Worm (Caenorhabditis elegans): ENCODE data around the gene pef-1.

The pef-1 gene

ce11 chrIII:891014-891413 lies 35.1 kb downstream of the pef-1 start, which contains the start of gene T24C4.10:
Gene T24C4.10 (minus strand): TSS chrIII:891243.
- no peak for TF ChIP-seq ref-2 (tag; optimal IDR thresholded peaks at IDR 0.05)
- TF ChIP-seq pha-2 (tag; optimal IDR thresholded peaks at IDR 0.05) = no peak
- no peak for TF ChIP-seq ceh-18 (tag; optimal IDR thresholded peaks at IDR 0.05)
- TF ChIP-seq unc-86 (tag; optimal IDR thresholded peaks at IDR 0.05) = no peak
- TF ChIP-seq nhr-11 (tag; optimal IDR thresholded peaks at IDR 0.05) = no peak
- no peak for TF ChIP-seq hlh-6 (tag; optimal IDR thresholded peaks at IDR 0.05)
- TF ChIP-seq zip-5 (tag; optimal IDR thresholded peaks at IDR 0.05) = no peak
- TF ChIP-seq Y22D7AL.16 (tag; optimal IDR thresholded peaks at IDR 0.05) = no peak
- no peak for TF ChIP-seq unc-42 (tag; optimal IDR thresholded peaks at IDR 0.05)
- no peak for TF ChIP-seq tbx-2 (tag; optimal IDR thresholded peaks at IDR 0.05)

ce11 chrIII:888983-889549 lies 37.0 kb downstream of the pef-1 start:
- TF ChIP-seq ceh-24 (tag; optimal IDR thresholded peaks at IDR 0.05) = no peak
- TF ChIP-seq sox-2 (GFP tag; IDR thresholded peaks at IDR 0.05) = no peak
- TF ChIP-seq zip-5 (tag; optimal IDR thresholded peaks at IDR 0.05) = no peak
- no peak for TF ChIP-seq pha-4 (tag; optimal IDR thresholded peaks at IDR 0.05)
- peak; percentile 40 for TF ChIP-seq unc-42 (tag; optimal IDR thresholded peaks at IDR 0.05)
- peak; percentile 48 for TF ChIP-seq hlh-30 (tag; optimal IDR thresholded peaks at IDR 0.05; ENCODE audit: insufficient read depth)

ce11 chrIII:887874-888299 lies 38.2 kb downstream of the pef-1 start:
- TF ChIP-seq C38D4.7 (GFP tag; optimal IDR thresholded peaks at IDR 0.05) = no peak
- no peak for TF ChIP-seq pag-3 (tag; optimal IDR thresholded peaks at IDR 0.05; ENCODE audit: borderline replicate concordance)
- TF ChIP-seq ahr-1 (tag; optimal IDR thresholded peaks at IDR 0.05) = no peak
- peak; percentile 1 for TF ChIP-seq F13H6.1 (tag; optimal IDR thresholded peaks at IDR 0.05)
- no peak for TF ChIP-seq pat-9 (tag; optimal IDR thresholded peaks at IDR 0.05)
- TF ChIP-seq ceh-22 (tag; optimal IDR thresholded peaks at IDR 0.05) = no peak
- no peak for TF ChIP-seq ceh-6 (GFP tag; optimal IDR thresholded peaks at IDR 0.05)
- TF ChIP-seq che-1 (tag; optimal IDR thresholded peaks at IDR 0.05) = no peak
- TF ChIP-seq sdc-2 (tag; optimal IDR thresholded peaks at IDR 0.05) = no peak
- TF ChIP-seq eyg-1 (tag; optimal IDR thresholded peaks at IDR 0.05) = peak; percentile 53
- TF ChIP-seq ceh-2 (tag; optimal IDR thresholded peaks at IDR 0.05) = no peak
- TF ChIP-seq K02D7.2 (tag; optimal IDR thresholded peaks at IDR 0.05) = no peak
- no peak for TF ChIP-seq npax-4 (tag; optimal IDR thresholded peaks at IDR 0.05)
- peak; percentile 73 for TF ChIP-seq unc-42 (tag; optimal IDR thresholded peaks at IDR 0.05)
- TF ChIP-seq zip-5 (tag; optimal IDR thresholded peaks at IDR 0.05) = no peak
- no peak for TF ChIP-seq Y22D7AL.16 (tag; optimal IDR thresholded peaks at IDR 0.05)
- TF ChIP-seq ceh-24 (tag; optimal IDR thresholded peaks at IDR 0.05) = no peak
- no peak for TF ChIP-seq pqm-1 (tag; optimal IDR thresholded peaks at IDR 0.05)
- TF ChIP-seq pha-2 (tag; optimal IDR thresholded peaks at IDR 0.05) = no peak
- no peak for TF ChIP-seq ceh-9 (tag; optimal IDR thresholded peaks at IDR 0.05)
- peak; percentile 99 for TF ChIP-seq ceh-48 (tag; optimal IDR thresholded peaks at IDR 0.05)
- peak; percentile 73 for TF ChIP-seq hlh-30 (tag; optimal IDR thresholded peaks at IDR 0.05; ENCODE audit: insufficient read depth)
- TF ChIP-seq unc-3 (GFP tag; conservative IDR thresholded peaks at IDR 0.05) = no peak; the same call in 1 of the 2 replicates
- peak; percentile 45 for TF ChIP-seq unc-3 (tag; optimal IDR thresholded peaks at IDR 0.05)
- peak; percentile 55 for TF ChIP-seq dve-1 (tag; optimal IDR thresholded peaks at IDR 0.05)
- peak; percentile 42 for TF ChIP-seq ceh-18 (tag; optimal IDR thresholded peaks at IDR 0.05)
- no peak for TF ChIP-seq dmd-4 (tag; optimal IDR thresholded peaks at IDR 0.05; ENCODE audit: borderline replicate concordance)
- peak; percentile 13 for TF ChIP-seq madf-2 (tag; optimal IDR thresholded peaks at IDR 0.05)
- no peak for TF ChIP-seq ets-4 (tag; optimal IDR thresholded peaks at IDR 0.05)
- no peak for TF ChIP-seq hlh-6 (tag; optimal IDR thresholded peaks at IDR 0.05)
- TF ChIP-seq ceh-31 (tag; optimal IDR thresholded peaks at IDR 0.05) = peak; percentile 83
- 0 out of 2 replicates have a peak, but pooled peaks have one; percentile 19 for TF ChIP-seq ceh-45 (GFP tag; IDR thresholded peaks at IDR 0.05)
- no peak for TF ChIP-seq C08G9.2 (tag; optimal IDR thresholded peaks at IDR 0.05)
- TF ChIP-seq ceh-30 (tag; optimal IDR thresholded peaks at IDR 0.05) = peak; percentile 22
- TF ChIP-seq ama-1 (optimal IDR thresholded peaks at IDR 0.05) = no peak
- peak; percentile 52 for TF ChIP-seq elt-2 (tag; optimal IDR thresholded peaks at IDR 0.05)
- no peak for TF ChIP-seq pax-1 (tag; optimal IDR thresholded peaks at IDR 0.05)
- peak; percentile 68 for TF ChIP-seq ceh-19 (GFP tag; optimal IDR thresholded peaks at IDR 0.05)
- TF ChIP-seq tbx-7 (tag; optimal IDR thresholded peaks at IDR 0.05) = no peak
- TF ChIP-seq pha-4 (tag; optimal IDR thresholded peaks at IDR 0.05) = no peak
- TF ChIP-seq elt-4 (tag; optimal IDR thresholded peaks at IDR 0.05) = no peak
- no peak for TF ChIP-seq hlh-13 (GFP tag; optimal IDR thresholded peaks at IDR 0.05)
- TF ChIP-seq hlh-8 (tag; optimal IDR thresholded peaks at IDR 0.05) = no peak

Measured in whole organism, late embryonic.